Fruit fly (Drosophila melanogaster) whole organism, embryonic: ENCODE data around the gene mus302.

Experiments used
- ATbp ChIP-seq: fragments of 200-800 bp; sonication (Bioruptor generic); optimal IDR thresholded peaks from 2 replicates; lab custom pipeline; 2017; ENCODE audit warnings: missing biosample characterization, mild to moderate bottlenecking, missing genetic modification characterization, missing genetic modification reagents
- Blimp-1 ChIP-seq: fragments of 200-800 bp; sonication (Bioruptor generic); optimal IDR thresholded peaks from 3 replicates; lab custom pipeline; 2018; ENCODE audit warnings: missing biosample characterization, missing genetic modification characterization, mild to moderate bottlenecking, moderate library complexity, missing genetic modification reagents
- CG10267 ChIP-seq: fragments of 200-800 bp; sonication (Bioruptor generic); optimal IDR thresholded peaks from 2 replicates; lab custom pipeline; 2018; ENCODE audit warnings: missing biosample characterization, mild to moderate bottlenecking, missing genetic modification characterization, moderate library complexity
- CG11504 ChIP-seq: fragments of 200-800 bp; sonication (Bioruptor generic); optimal IDR thresholded peaks from 3 replicates; lab custom pipeline; 2019; ENCODE audit warnings: missing biosample characterization, mild to moderate bottlenecking, missing genetic modification characterization, moderate library complexity
- CG1233 ChIP-seq: fragments of 200-800 bp; sonication (Bioruptor generic); optimal IDR thresholded peaks from 4 replicates; lab custom pipeline; 2018; ENCODE audit warnings: missing biosample characterization, mild to moderate bottlenecking, missing genetic modification characterization
- CG12391 ChIP-seq: fragments of 200-800 bp; sonication (Bioruptor generic); optimal IDR thresholded peaks from 3 replicates; lab custom pipeline; 2018; ENCODE audit warnings: missing biosample characterization, mild to moderate bottlenecking, missing genetic modification characterization, moderate library complexity
- CG15601 ChIP-seq: fragments of 200-800 bp; sonication (Bioruptor generic); optimal IDR thresholded peaks from 3 replicates; lab custom pipeline; 2019; ENCODE audit warnings: missing biosample characterization, mild to moderate bottlenecking, missing genetic modification characterization, moderate library complexity
- CG15696 ChIP-seq: fragments of 200-800 bp; sonication (Bioruptor generic); optimal IDR thresholded peaks from 2 replicates; lab custom pipeline; 2019; ENCODE audit warnings: missing biosample characterization, mild to moderate bottlenecking, missing genetic modification characterization, moderate library complexity
- CG2875 ChIP-seq: fragments of 200-800 bp; sonication (Bioruptor generic); optimal IDR thresholded peaks from 2 replicates; lab custom pipeline; 2017; ENCODE audit warnings: missing biosample characterization, mild to moderate bottlenecking, missing genetic modification characterization, missing genetic modification reagents
- CG30431 ChIP-seq: fragments of 200-800 bp; sonication (Bioruptor generic); optimal IDR thresholded peaks from 2 replicates; lab custom pipeline; 2017; ENCODE audit warnings: missing biosample characterization, missing genetic modification characterization
- CG31441 ChIP-seq: fragments of 200-800 bp; sonication (Bioruptor generic); IDR thresholded peaks from 2 replicates; pipeline ENCODE4 v1.3.6; 2022; ENCODE audit warnings: missing biosample characterization, missing genetic modification characterization
- CG33557 ChIP-seq: fragments of 200-800 bp; sonication (Bioruptor generic); optimal IDR thresholded peaks from 2 replicates; lab custom pipeline; 2019; ENCODE audit warnings: missing biosample characterization, mild to moderate bottlenecking, missing genetic modification characterization, moderate library complexity
- CG34224 ChIP-seq: fragments of 200-800 bp; sonication (Bioruptor generic); IDR thresholded peaks from 3 replicates; pipeline ENCODE4 v1.3.6; 2022; ENCODE audit warnings: missing biosample characterization, missing genetic modification characterization; ENCODE audit not compliant: partially characterized antibody
- CG3995 ChIP-seq: fragments of 200-800 bp; sonication (Bioruptor generic); optimal IDR thresholded peaks from 3 replicates; lab custom pipeline; 2016; ENCODE audit warnings: missing biosample characterization, missing genetic modification characterization
- CG4424 ChIP-seq: fragments of 200-800 bp; sonication (Bioruptor generic); optimal IDR thresholded peaks from 3 replicates; lab custom pipeline; 2016; ENCODE audit warnings: missing biosample characterization, missing genetic modification characterization
- CG5245 ChIP-seq: fragments of 200-800 bp; sonication (Bioruptor generic); optimal IDR thresholded peaks from 3 replicates; lab custom pipeline; 2016; ENCODE audit warnings: missing biosample characterization, missing genetic modification characterization
- CG6254 ChIP-seq: fragments of 200-800 bp; sonication (Bioruptor generic); optimal IDR thresholded peaks from 3 replicates; lab custom pipeline; 2017; ENCODE audit warnings: mild to moderate bottlenecking, missing biosample characterization, missing genetic modification reagents, missing genetic modification characterization
- CG6854 ChIP-seq: fragments of 200-800 bp; sonication (Bioruptor generic); optimal IDR thresholded peaks from 3 replicates; lab custom pipeline; 2017; ENCODE audit warnings: missing biosample characterization, mild to moderate bottlenecking, missing genetic modification characterization
- CG8359 ChIP-seq: fragments of 200-800 bp; sonication (Bioruptor generic); optimal IDR thresholded peaks from 2 replicates; lab custom pipeline; 2017; ENCODE audit warnings: missing biosample characterization, mild to moderate bottlenecking, missing genetic modification characterization, borderline replicate concordance
- CG8924 ChIP-seq: fragments of 200-800 bp; optimal IDR thresholded peaks from 3 replicates; lab custom pipeline; 2019; ENCODE audit warnings: missing biosample characterization, mild to moderate bottlenecking, missing genetic modification characterization, moderate library complexity
- CG9727 ChIP-seq: fragments of 200-800 bp; sonication (Bioruptor generic); optimal IDR thresholded peaks from 3 replicates; lab custom pipeline; 2017; ENCODE audit warnings: missing biosample characterization, mild to moderate bottlenecking, missing genetic modification characterization
- CoRest ChIP-seq: fragments of 200-800 bp; sonication (Bioruptor generic); optimal IDR thresholded peaks from 3 replicates; lab custom pipeline; 2018; ENCODE audit warnings: missing biosample characterization, mild to moderate bottlenecking, missing genetic modification characterization, moderate library complexity
- D ChIP-seq, 2 experiments: fragments of 200-800 bp in 1 of 2; fragments of >200 bp in 1 of 2; sonication (Bioruptor generic) in 1 of 2; optimal IDR thresholded peaks; 2 replicates in 1 of 2; 3 replicates in 1 of 2; lab custom pipeline; 2017; ENCODE audit warnings: mild to moderate bottlenecking in 1 of 2, missing biosample characterization in 1 of 2, missing genetic modification characterization in 1 of 2, missing genetic modification reagents in 1 of 2
- D19A ChIP-seq: fragments of 200-800 bp; optimal IDR thresholded peaks from 3 replicates; lab custom pipeline; 2019; ENCODE audit warnings: missing biosample characterization, mild to moderate bottlenecking, missing genetic modification characterization, moderate library complexity
- Eip74EF ChIP-seq, 2 experiments: fragments of 200-800 bp in 1 of 2; fragments of >200 bp in 1 of 2; sonication (Bioruptor generic) in 1 of 2; optimal IDR thresholded peaks; 2 replicates each; lab custom pipeline; 2017 to 2019; ENCODE audit warnings: missing biosample characterization in 2 of 2, missing genetic modification characterization in 2 of 2, mild to moderate bottlenecking in 1 of 2, moderate library complexity in 1 of 2
- Fer1 ChIP-seq: fragments of 200-800 bp; sonication (Bioruptor generic); optimal IDR thresholded peaks from 2 replicates; lab custom pipeline; 2017; ENCODE audit warnings: missing biosample characterization, mild to moderate bottlenecking, missing genetic modification characterization
- Sox100B ChIP-seq: fragments of 200-800 bp; sonication (Bioruptor generic); optimal IDR thresholded peaks from 3 replicates; lab custom pipeline; 2018; ENCODE audit warnings: missing biosample characterization, mild to moderate bottlenecking, missing genetic modification characterization
- Ssrp ChIP-seq: fragments of 200-800 bp; sonication (Bioruptor generic); optimal IDR thresholded peaks from 2 replicates; lab custom pipeline; 2018; ENCODE audit warnings: missing biosample characterization, mild to moderate bottlenecking, missing genetic modification characterization, moderate library complexity
- bsh ChIP-seq, 2 experiments: fragments of 200-800 bp; sonication (Bioruptor generic); optimal IDR thresholded peaks; 2 replicates each; lab custom pipeline; 2017 to 2018; ENCODE audit warnings: mild to moderate bottlenecking in 2 of 2, missing biosample characterization in 2 of 2, missing genetic modification characterization in 2 of 2, moderate library complexity in 1 of 2
- dmrt99B ChIP-seq: fragments of 200-800 bp; sonication (Bioruptor generic); optimal IDR thresholded peaks from 2 replicates; lab custom pipeline; 2018; ENCODE audit warnings: missing biosample characterization, mild to moderate bottlenecking, missing genetic modification characterization, moderate library complexity
- grn ChIP-seq: fragments of 200-800 bp; sonication (Bioruptor generic); optimal IDR thresholded peaks from 3 replicates; lab custom pipeline; 2017; ENCODE audit warnings: missing biosample characterization, missing genetic modification characterization
- hkb ChIP-seq, 2 experiments: fragments of 200-800 bp in 1 of 2; fragments of >200 bp in 1 of 2; sonication (Bioruptor generic) in 1 of 2; IDR thresholded peaks in 1 of 2; optimal IDR thresholded peaks in 1 of 2; 2 replicates each; pipeline versions ENCODE4 v1.3.6 to Lab custom; 2017 to 2022; ENCODE audit warnings: missing biosample characterization in 1 of 2, missing genetic modification characterization in 1 of 2
- lbe ChIP-seq: fragments of 200-800 bp; sonication (Bioruptor generic); optimal IDR thresholded peaks from 2 replicates; lab custom pipeline; 2016; ENCODE audit warnings: missing biosample characterization, mild to moderate bottlenecking, missing genetic modification characterization
- lola ChIP-seq, 3 experiments: fragments of >200 bp in 2 of 3; fragments of 200-800 bp in 1 of 3; sonication (Bioruptor generic) in 1 of 3; optimal IDR thresholded peaks; 2 replicates each; lab custom pipeline; 2017 to 2019; ENCODE audit warnings: missing biosample characterization in 3 of 3, missing genetic modification characterization in 3 of 3, mild to moderate bottlenecking in 1 of 3, moderate library complexity in 1 of 3
- nerfin-1 ChIP-seq: fragments of 200-800 bp; sonication (Bioruptor generic); optimal IDR thresholded peaks from 3 replicates; lab custom pipeline; 2019; ENCODE audit warnings: missing biosample characterization, mild to moderate bottlenecking, missing genetic modification characterization, moderate library complexity
- nmo ChIP-seq: fragments of 200-800 bp; sonication (Bioruptor generic); optimal IDR thresholded peaks from 2 replicates; lab custom pipeline; 2018; ENCODE audit warnings: missing biosample characterization, mild to moderate bottlenecking, missing genetic modification characterization, moderate library complexity
- odd ChIP-seq: fragments of 200-800 bp; sonication (Bioruptor generic); optimal IDR thresholded peaks from 2 replicates; lab custom pipeline; 2017; ENCODE audit warnings: missing biosample characterization, mild to moderate bottlenecking, missing genetic modification characterization
- pan ChIP-seq, 4 experiments: fragments of >200 bp in 3 of 4; fragments of 200-800 bp in 1 of 4; sonication (Bioruptor generic) in 1 of 4; optimal IDR thresholded peaks in 3 of 4; IDR thresholded peaks in 1 of 4; 2 replicates each; pipeline versions ENCODE4 v1.3.6 to Lab custom; 2017 to 2022; ENCODE audit warnings: missing biosample characterization in 2 of 4, missing genetic modification characterization in 2 of 4, mixed read lengths in 1 of 4
- prd ChIP-seq, 3 experiments: fragments of >200 bp in 2 of 3; fragments of 200-800 bp in 1 of 3; sonication (Bioruptor generic) in 1 of 3; optimal IDR thresholded peaks in 2 of 3; IDR thresholded peaks in 1 of 3; 2 replicates in 2 of 3; 3 replicates in 1 of 3; pipeline versions ENCODE4 v1.3.6 to Lab custom; 2017 to 2022; ENCODE audit warnings: missing biosample characterization in 1 of 3, missing genetic modification characterization in 1 of 3
- stwl ChIP-seq: fragments of 200-800 bp; sonication (Bioruptor generic); optimal IDR thresholded peaks from 3 replicates; lab custom pipeline; 2018; ENCODE audit warnings: missing biosample characterization, mild to moderate bottlenecking, missing genetic modification characterization, moderate library complexity
- tap ChIP-seq: fragments of 200-800 bp; optimal IDR thresholded peaks from 3 replicates; lab custom pipeline; 2019; ENCODE audit warnings: missing biosample characterization, mild to moderate bottlenecking, missing genetic modification characterization, moderate library complexity
- tin ChIP-seq: fragments of 200-800 bp; sonication (Bioruptor generic); optimal IDR thresholded peaks from 3 replicates; lab custom pipeline; 2016; ENCODE audit warnings: missing biosample characterization, missing genetic modification characterization
- zen ChIP-seq: fragments of 200-800 bp; sonication (Bioruptor generic); optimal IDR thresholded peaks from 3 replicates; lab custom pipeline; 2018; ENCODE audit warnings: missing biosample characterization, mild to moderate bottlenecking, missing genetic modification characterization, moderate library complexity
- zf30C ChIP-seq: fragments of 200-800 bp; sonication (Bioruptor generic); optimal IDR thresholded peaks from 3 replicates; lab custom pipeline; 2018; ENCODE audit warnings: missing biosample characterization, mild to moderate bottlenecking, missing genetic modification characterization
- zfh1 ChIP-seq: fragments of 200-800 bp; sonication (Bioruptor generic); IDR thresholded peaks from 3 replicates; pipeline ENCODE4 v1.3.6; 2022; ENCODE audit warnings: missing biosample characterization, missing genetic modification characterization

Gene mus302

DNA sequence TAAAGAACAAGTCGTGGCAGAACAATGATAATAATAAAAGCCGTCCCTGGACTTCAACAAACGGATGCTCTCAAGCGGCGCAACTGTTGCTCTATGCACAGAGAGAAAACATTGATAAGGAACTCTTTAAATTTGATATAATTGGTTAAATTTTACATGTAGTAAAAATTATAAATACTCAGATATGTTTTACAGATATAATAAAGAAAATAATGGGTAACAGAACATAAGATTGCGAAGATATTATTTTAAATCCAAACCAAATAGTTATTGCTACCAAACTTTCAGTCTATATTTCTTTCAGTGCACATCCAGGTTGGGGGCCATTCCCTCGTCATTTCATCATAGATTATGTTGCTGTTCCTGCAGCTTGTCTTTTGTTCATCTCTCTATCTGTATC, 29.8 kb downstream of the mus302 start (continued):
- no peak for TF ChIP-seq pan (optimal IDR thresholded peaks at IDR 0.05; lab: Kevin White, UChicago)
- no peak for TF ChIP-seq pan (GFP tag; optimal IDR thresholded peaks at IDR 0.05 in 1 of 2, IDR thresholded peaks at IDR 0.05 in 1 of 2)
- TF ChIP-seq Eip74EF (GFP tag; optimal IDR thresholded peaks at IDR 0.05; lab: Kevin White, UChicago) = peak in 1 of 2 experiments; percentile 26
- peak; percentile 3 for TF ChIP-seq CG8359 (GFP tag; lab: Kevin White, UChicago)
- TF ChIP-seq tin (GFP tag; lab: Kevin White, UChicago) = peak; percentile 40
- TF ChIP-seq CG12391 = peak; percentile 20
- TF ChIP-seq CoRest (tag; lab: Kevin White, UChicago) = peak; percentile 6
- no peak for TF ChIP-seq odd
- TF ChIP-seq dmrt99B = peak; percentile 60
- TF ChIP-seq CG15696 (tag; lab: Kevin White, UChicago) = peak; percentile 54
- TF ChIP-seq CG4424 (GFP tag; lab: Kevin White, UChicago) = peak; percentile 36
- TF ChIP-seq CG11504 (tag; lab: Kevin White, UChicago) = peak; percentile 63
- peak; percentile 9 for TF ChIP-seq tap (tag; lab: Kevin White, UChicago)
- TF ChIP-seq zen (tag; lab: Kevin White, UChicago) = peak; percentile 18
- peak; percentile 72 for TF ChIP-seq CG31441 (GFP tag; lab: Robert Waterston, UW)
- peak; percentile 40 for TF ChIP-seq grn (GFP tag; lab: Kevin White, UChicago)
- TF ChIP-seq CG33557 (GFP tag; lab: Kevin White, UChicago) = peak; percentile 61
- peak; percentile 61 for TF ChIP-seq CG10267 (tag; lab: Kevin White, UChicago)
- no peak for TF ChIP-seq Fer1 (GFP tag; lab: Kevin White, UChicago)
- TF ChIP-seq Ssrp (tag; lab: Kevin White, UChicago) = peak; percentile 9
- TF ChIP-seq nerfin-1 (tag; lab: Kevin White, UChicago) = peak; percentile 44
- peak; percentile 54 for TF ChIP-seq CG9727 (GFP tag; lab: Kevin White, UChicago)
- TF ChIP-seq CG6254 = peak; percentile 62
- TF ChIP-seq zf30C = peak; percentile 20
- TF ChIP-seq hkb (optimal IDR thresholded peaks at IDR 0.05; lab: Kevin White, UChicago) = no peak
- TF ChIP-seq hkb (GFP tag; IDR thresholded peaks at IDR 0.05; lab: Robert Waterston, UW) = peak; percentile 45; the same call in 1 of the 2 replicates
- peak in 1 of 3 experiments; percentile 63 for TF ChIP-seq lola (GFP tag; optimal IDR thresholded peaks at IDR 0.05; lab: Kevin White, UChicago)
- TF ChIP-seq CG34224 (GFP tag; lab: Robert Waterston, UW) = no peak
- no peak for TF ChIP-seq lbe (GFP tag; lab: Kevin White, UChicago)
- peak; percentile 12 for TF ChIP-seq CG30431 (GFP tag; lab: Kevin White, UChicago)
- peak; percentile 18 for TF ChIP-seq ATbp (GFP tag; lab: Kevin White, UChicago)
- TF ChIP-seq CG6854 (GFP tag; lab: Kevin White, UChicago) = no peak
- TF ChIP-seq stwl (tag; lab: Kevin White, UChicago) = peak; percentile 17
- peak; percentile 33 for TF ChIP-seq CG15601 (tag; lab: Kevin White, UChicago)
- TF ChIP-seq D (optimal IDR thresholded peaks at IDR 0.05; lab: Kevin White, UChicago) = no peak
- TF ChIP-seq D (GFP tag; optimal IDR thresholded peaks at IDR 0.05; lab: Kevin White, UChicago) = peak; percentile 43
- no peak for TF ChIP-seq CG3995 (GFP tag; lab: Kevin White, UChicago)
- TF ChIP-seq zfh1 (GFP tag; lab: Robert Waterston, UW) = peak; percentile 50; the same call in 1 of the 3 replicates
- peak; percentile 24 for TF ChIP-seq Sox100B (GFP tag; lab: Kevin White, UChicago)
- TF ChIP-seq D19A = peak; percentile 59
- peak; percentile 6 for TF ChIP-seq CG5245 (GFP tag; lab: Kevin White, UChicago)
- TF ChIP-seq CG2875 (GFP tag; lab: Kevin White, UChicago) = peak; percentile 13
- TF ChIP-seq Blimp-1 (GFP tag; lab: Kevin White, UChicago) = peak; percentile 70
- peak; percentile 66 for TF ChIP-seq nmo
- peak; percentile 32 for TF ChIP-seq CG8924 (tag; lab: Kevin White, UChicago)
- TF ChIP-seq bsh (GFP tag; optimal IDR thresholded peaks at IDR 0.05; lab: Kevin White, UChicago) = peak; percentile 26 to 43
- peak; percentile 2 for TF ChIP-seq CG1233 (GFP tag; lab: Kevin White, UChicago)
- no peak for TF ChIP-seq prd (optimal IDR thresholded peaks at IDR 0.05; lab: Kevin White, UChicago)
- peak; percentile 38; the same call in 1 of the 3 replicates for TF ChIP-seq prd (GFP tag; IDR thresholded peaks at IDR 0.05; lab: Robert Waterston, UW)
